Worm (Caenorhabditis elegans): Measurements from ENCODE around the gene Y53C12B.1.

Y53C12B.1 gene

DNA sequence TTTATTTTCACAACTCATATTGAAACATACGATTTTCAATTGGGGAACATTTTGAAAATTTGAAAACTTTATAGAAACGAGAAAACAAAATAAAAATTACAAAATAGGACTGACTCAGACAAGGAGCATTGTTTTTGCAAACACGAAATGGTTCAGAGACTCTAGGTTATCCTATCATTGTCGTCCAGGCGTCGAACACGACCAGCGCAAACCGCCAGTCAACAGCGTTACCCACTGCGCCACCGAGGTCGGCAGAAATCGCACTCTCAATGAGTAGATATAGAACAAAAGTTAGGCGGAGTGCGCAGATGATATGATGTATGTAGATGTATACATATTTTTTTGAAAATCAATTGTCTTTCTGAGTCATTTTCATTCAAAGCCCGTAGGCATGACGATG, 28.8 kb upstream of the Y53C12B.1 start (continued):
- TF ChIP-seq zip-5 (tag; optimal IDR thresholded peaks at IDR 0.05) (peak; percentile 43), ceh-45 (GFP tag; IDR thresholded peaks at IDR 0.05) (0 out of 2 replicates have a peak, but pooled peaks have one; percentile 61), pha-4 (tag; optimal IDR thresholded peaks at IDR 0.05) (no peak), unc-3 (GFP tag; conservative IDR thresholded peaks at IDR 0.05) (peak; percentile 63), unc-3 (tag; optimal IDR thresholded peaks at IDR 0.05) (peak; percentile 79), unc-55 (GFP tag; optimal IDR thresholded peaks at IDR 0.05) (no peak), mec-3 (tag; optimal IDR thresholded peaks at IDR 0.05; ENCODE audit: borderline replicate concordance) (no peak), pag-3 (tag; optimal IDR thresholded peaks at IDR 0.05; ENCODE audit: borderline replicate concordance) (no peak), sdc-2 (tag; optimal IDR thresholded peaks at IDR 0.05) (peak; percentile 79), ceh-31 (tag; optimal IDR thresholded peaks at IDR 0.05) (peak; percentile 63), lim-6 (tag; optimal IDR thresholded peaks at IDR 0.05) (peak; percentile 32), dmd-4 (tag; optimal IDR thresholded peaks at IDR 0.05; ENCODE audit: borderline replicate concordance) (peak; percentile 71), ceh-22 (tag; optimal IDR thresholded peaks at IDR 0.05) (no peak), madf-2 (tag; optimal IDR thresholded peaks at IDR 0.05) (peak; percentile 58), ets-4 (tag; optimal IDR thresholded peaks at IDR 0.05) (peak; percentile 45), pros-1 (tag; optimal IDR thresholded peaks at IDR 0.05) (peak; percentile 45)

DNA sequence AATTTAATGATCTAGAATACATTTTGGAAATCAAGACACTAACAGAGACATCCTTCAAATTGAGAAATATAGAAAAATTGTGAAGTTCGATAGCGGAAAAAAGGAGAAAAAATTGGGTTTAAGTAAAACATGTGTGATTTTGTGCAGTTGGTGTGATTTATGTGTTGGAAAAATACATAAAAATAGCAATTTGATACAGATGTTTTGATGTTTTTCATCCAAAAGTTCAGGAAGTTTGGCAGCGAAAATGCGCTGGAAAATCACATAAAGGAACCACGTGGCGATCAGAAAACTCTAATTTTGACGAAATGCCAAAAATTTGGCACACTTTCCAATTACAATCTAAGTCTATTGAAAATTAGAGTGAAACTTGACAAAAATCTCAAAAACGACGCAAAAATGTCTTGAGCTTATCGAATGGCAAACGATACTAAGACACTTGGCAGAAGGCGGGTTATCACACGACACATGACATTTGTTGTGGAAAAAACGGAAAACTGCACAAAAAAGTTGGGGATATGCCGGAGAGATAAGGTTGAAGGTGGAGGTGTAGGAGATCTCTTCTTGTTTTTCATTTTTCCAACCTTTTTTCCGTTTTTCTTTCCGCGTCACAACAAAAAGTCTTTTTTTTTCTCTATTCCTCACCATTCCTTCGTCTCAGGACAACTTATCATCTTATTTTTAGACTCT, 28.2 kb upstream of the Y53C12B.1 start, which contains the start of gene ZK1321.4:
TSS of gene ZK1321.4 (minus strand) at position 51 of the 690 bp plus-strand sequence.
- TF ChIP-seq ceh-14 (tag; optimal IDR thresholded peaks at IDR 0.05), result no peak
- TF ChIP-seq ref-2 (tag; optimal IDR thresholded peaks at IDR 0.05), result no peak
- TF ChIP-seq sox-4 (tag; optimal IDR thresholded peaks at IDR 0.05), result no peak
- no peak for TF ChIP-seq pha-4 (tag; optimal IDR thresholded peaks at IDR 0.05)
- no peak for TF ChIP-seq ceh-2 (tag; optimal IDR thresholded peaks at IDR 0.05)
- TF ChIP-seq nfya-1 (tag; optimal IDR thresholded peaks at IDR 0.05), result no peak
- no peak for TF ChIP-seq hlh-13 (GFP tag; optimal IDR thresholded peaks at IDR 0.05)
- no peak for TF ChIP-seq ceh-9 (tag; optimal IDR thresholded peaks at IDR 0.05)
- TF ChIP-seq ztf-16 (tag; optimal IDR thresholded peaks at IDR 0.05), result no peak
- TF ChIP-seq F13H6.1 (tag; optimal IDR thresholded peaks at IDR 0.05), result no peak
- no peak for TF ChIP-seq lin-11 (tag; optimal IDR thresholded peaks at IDR 0.05)
- TF ChIP-seq eyg-1 (tag; optimal IDR thresholded peaks at IDR 0.05), result no peak
- TF ChIP-seq dmd-4 (tag; optimal IDR thresholded peaks at IDR 0.05; ENCODE audit: borderline replicate concordance), result no peak
- TF ChIP-seq C08G9.2 (tag; optimal IDR thresholded peaks at IDR 0.05), result no peak
- no peak for TF ChIP-seq ceh-45 (GFP tag; IDR thresholded peaks at IDR 0.05)
- no peak for TF ChIP-seq unc-86 (tag; optimal IDR thresholded peaks at IDR 0.05)
- TF ChIP-seq nhr-232 (tag; optimal IDR thresholded peaks at IDR 0.05), result no peak
- TF ChIP-seq pros-1 (tag; optimal IDR thresholded peaks at IDR 0.05), result no peak
- TF ChIP-seq gmeb-2 (tag; optimal IDR thresholded peaks at IDR 0.05), result no peak

DNA sequence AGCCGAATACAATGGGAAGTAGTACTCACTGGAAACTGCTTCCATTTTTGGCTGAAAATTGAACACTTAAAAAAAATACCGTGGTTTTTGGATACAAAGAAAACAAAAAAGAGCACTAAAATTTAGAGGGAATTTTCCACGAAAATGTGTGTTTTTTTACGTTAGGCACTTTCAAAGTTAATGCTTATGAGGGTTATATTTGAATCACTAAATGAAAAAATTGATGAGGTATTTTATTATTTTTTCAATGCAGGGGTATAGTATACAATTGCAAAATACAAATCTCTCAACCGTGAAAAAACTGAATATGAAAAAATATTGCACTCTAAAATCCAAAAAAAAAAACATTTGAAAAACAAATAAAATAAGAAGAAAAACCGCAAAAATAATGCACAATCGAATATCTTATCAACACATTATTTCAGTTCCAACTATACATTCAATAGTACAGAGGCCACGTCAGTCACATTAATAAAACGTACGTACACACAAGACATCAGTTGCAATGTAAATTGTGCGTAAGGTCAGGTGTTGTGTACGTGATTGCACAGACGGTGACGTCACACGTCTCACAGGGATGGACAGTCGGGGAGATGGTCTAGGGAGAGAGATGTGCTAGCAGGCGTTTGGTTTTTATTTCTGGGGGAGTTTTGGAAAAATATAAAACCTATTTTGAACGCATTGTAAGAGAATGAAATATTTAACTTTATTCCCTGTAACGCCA, 24.1 kb upstream of the Y53C12B.1 start, which contains the start of gene aqp-10:
TSS of gene aqp-10 (minus strand) at position 51 of the 724 bp plus-strand sequence.
- TF ChIP-seq pax-1 (tag; optimal IDR thresholded peaks at IDR 0.05), result no peak
- TF ChIP-seq tbx-2 (tag; optimal IDR thresholded peaks at IDR 0.05), result peak; percentile 47
- TF ChIP-seq dmd-4 (tag; optimal IDR thresholded peaks at IDR 0.05; ENCODE audit: borderline replicate concordance), result no peak
- TF ChIP-seq elt-2 (tag; optimal IDR thresholded peaks at IDR 0.05), result peak; percentile 50
- no peak for TF ChIP-seq mec-3 (tag; optimal IDR thresholded peaks at IDR 0.05; ENCODE audit: borderline replicate concordance)
- TF ChIP-seq nfya-1 (tag; optimal IDR thresholded peaks at IDR 0.05), result peak; percentile 68
- no peak for TF ChIP-seq ceh-31 (tag; optimal IDR thresholded peaks at IDR 0.05)
- TF ChIP-seq hlh-30 (tag; optimal IDR thresholded peaks at IDR 0.05; ENCODE audit: insufficient read depth), result peak; percentile 24

Data from whole organism, late embryonic.